Worm (Caenorhabditis elegans): Measurements from ENCODE around the gene K08B12.1.

ce11 chrV:6250959-6251598, 8.1 kb upstream of the K08B12.1 start:
- TF ChIP-seq dmd-4 (tag; optimal IDR thresholded peaks at IDR 0.05; ENCODE audit: borderline replicate concordance) (no peak), F13H6.1 (tag; optimal IDR thresholded peaks at IDR 0.05) (no peak), pha-2 (tag; optimal IDR thresholded peaks at IDR 0.05) (no peak), fax-1 (tag; optimal IDR thresholded peaks at IDR 0.05) (no peak), dve-1 (tag; optimal IDR thresholded peaks at IDR 0.05) (no peak), C08G9.2 (tag; optimal IDR thresholded peaks at IDR 0.05) (no peak), lim-6 (tag; optimal IDR thresholded peaks at IDR 0.05) (no peak), ceh-45 (GFP tag; IDR thresholded peaks at IDR 0.05) (no peak), sox-2 (GFP tag; IDR thresholded peaks at IDR 0.05) (no peak), unc-3 (GFP tag; conservative IDR thresholded peaks at IDR 0.05) (no peak), unc-3 (tag; optimal IDR thresholded peaks at IDR 0.05) (no peak), hlh-8 (tag; optimal IDR thresholded peaks at IDR 0.05) (no peak), ama-1 (optimal IDR thresholded peaks at IDR 0.05) (no peak), hlh-30 (tag; optimal IDR thresholded peaks at IDR 0.05; ENCODE audit: insufficient read depth) (no peak)
